Fruit fly (Drosophila melanogaster) whole organism, embryonic: Measurements from ENCODE around the gene Tmtc2.

ENCODE experiments used
- ATbp ChIP-seq: fragments of 200-800 bp; sonication (Bioruptor generic); optimal IDR thresholded peaks from 2 replicates; lab custom pipeline; 2017; ENCODE audit warnings: missing biosample characterization, mild to moderate bottlenecking, missing genetic modification characterization, missing genetic modification reagents
- Aef1 ChIP-seq: fragments of 200-800 bp; sonication (Bioruptor generic); IDR thresholded peaks from 3 replicates; pipeline ENCODE4 v1.3.6; 2022; ENCODE audit warnings: missing biosample characterization, missing genetic modification characterization
- Atf6 ChIP-seq: fragments of 200-800 bp; sonication (Bioruptor generic); IDR thresholded peaks from 2 replicates; pipeline ENCODE4 v1.3.6; 2022; ENCODE audit warnings: missing biosample characterization, missing genetic modification characterization
- B-H1 ChIP-seq: fragments of 200-800 bp; sonication (Bioruptor generic); IDR thresholded peaks from 3 replicates; pipeline ENCODE4 v1.3.6; 2022; ENCODE audit warnings: missing biosample characterization, missing genetic modification characterization
- CG12071 ChIP-seq: fragments of 200-800 bp; sonication (Bioruptor generic); optimal IDR thresholded peaks from 3 replicates; lab custom pipeline; 2018; ENCODE audit warnings: missing biosample characterization, mild to moderate bottlenecking, missing genetic modification characterization
- CG14965 ChIP-seq: fragments of 200-800 bp; sonication (Bioruptor generic); optimal IDR thresholded peaks from 2 replicates; lab custom pipeline; 2016; ENCODE audit warnings: missing biosample characterization, missing genetic modification characterization, borderline replicate concordance
- CG15514 ChIP-seq: fragments of 200-800 bp; sonication (Bioruptor generic); optimal IDR thresholded peaks from 3 replicates; lab custom pipeline; 2017; ENCODE audit warnings: missing biosample characterization, missing genetic modification characterization, mild to moderate bottlenecking, moderate library complexity, missing genetic modification reagents
- CG1647 ChIP-seq: fragments of 200-800 bp; sonication (Bioruptor generic); optimal IDR thresholded peaks from 3 replicates; lab custom pipeline; 2016; ENCODE audit warnings: missing biosample characterization, missing genetic modification characterization
- CG17186 ChIP-seq: fragments of 200-800 bp; sonication (Bioruptor generic); optimal IDR thresholded peaks from 3 replicates; lab custom pipeline; 2017; ENCODE audit warnings: missing biosample characterization, missing genetic modification reagents, missing genetic modification characterization
- CG17359 ChIP-seq: fragments of 200-800 bp; sonication (Bioruptor generic); optimal IDR thresholded peaks from 3 replicates; lab custom pipeline; 2018; ENCODE audit warnings: missing biosample characterization, mild to moderate bottlenecking, missing genetic modification characterization, moderate library complexity
- CG2678 ChIP-seq: fragments of 200-800 bp; sonication (Bioruptor generic); optimal IDR thresholded peaks from 3 replicates; lab custom pipeline; 2019; ENCODE audit warnings: missing biosample characterization, mild to moderate bottlenecking, missing genetic modification characterization, moderate library complexity
- CG30403 ChIP-seq: fragments of 200-800 bp; sonication (Bioruptor generic); optimal IDR thresholded peaks from 3 replicates; lab custom pipeline; 2016; ENCODE audit warnings: missing biosample characterization, missing genetic modification characterization
- CG31388 ChIP-seq: fragments of 200-800 bp; sonication (Bioruptor generic); optimal IDR thresholded peaks from 2 replicates; lab custom pipeline; 2016; ENCODE audit warnings: missing biosample characterization, missing genetic modification characterization
- CG33213 ChIP-seq: fragments of 200-800 bp; sonication (Bioruptor generic); optimal IDR thresholded peaks from 3 replicates; lab custom pipeline; 2016; ENCODE audit warnings: missing biosample characterization, missing genetic modification characterization
- CG3995 ChIP-seq: fragments of 200-800 bp; sonication (Bioruptor generic); optimal IDR thresholded peaks from 3 replicates; lab custom pipeline; 2016; ENCODE audit warnings: missing biosample characterization, missing genetic modification characterization
- CG4707 ChIP-seq: fragments of 200-800 bp; sonication (Bioruptor generic); optimal IDR thresholded peaks from 2 replicates; lab custom pipeline; 2018; ENCODE audit warnings: missing biosample characterization, mild to moderate bottlenecking, missing genetic modification characterization, moderate library complexity
- CG6654 ChIP-seq: fragments of 200-800 bp; sonication (Bioruptor generic); optimal IDR thresholded peaks from 2 replicates; lab custom pipeline; 2017; ENCODE audit warnings: missing biosample characterization, mild to moderate bottlenecking, missing genetic modification characterization
- CG8388 ChIP-seq: fragments of 200-800 bp; sonication (Bioruptor generic); optimal IDR thresholded peaks from 2 replicates; lab custom pipeline; 2019; ENCODE audit warnings: missing biosample characterization, mild to moderate bottlenecking, missing genetic modification characterization, moderate library complexity
- CkIIα-i1 ChIP-seq: fragments of 200-800 bp; sonication (Bioruptor generic); IDR thresholded peaks from 2 replicates; pipeline ENCODE4 v1.3.6; 2022; ENCODE audit warnings: missing biosample characterization, missing genetic modification characterization
- Dbx ChIP-seq: fragments of 200-800 bp; sonication (Bioruptor generic); IDR thresholded peaks from 3 replicates; pipeline ENCODE4 v1.3.6; 2022; ENCODE audit warnings: missing biosample characterization, missing genetic modification characterization
- Ets65A ChIP-seq: fragments of 200-800 bp; sonication (Bioruptor generic); peaks from one replicate; lab custom pipeline; 2016; ENCODE audit warnings: missing biosample characterization, missing genetic modification characterization
- Fer3 ChIP-seq: fragments of 200-800 bp; sonication (Bioruptor generic); optimal IDR thresholded peaks from 2 replicates; lab custom pipeline; 2018; ENCODE audit warnings: missing biosample characterization, mild to moderate bottlenecking, missing genetic modification characterization, moderate library complexity
- HLH4C ChIP-seq: fragments of 200-800 bp; sonication (Bioruptor generic); IDR thresholded peaks from 3 replicates; pipeline ENCODE4 v1.3.6; 2022; ENCODE audit warnings: missing biosample characterization, missing genetic modification characterization; ENCODE audit not compliant: partially characterized antibody
- Hr3 ChIP-seq: fragments of 200-800 bp; sonication (Bioruptor generic); optimal IDR thresholded peaks from 3 replicates; lab custom pipeline; 2016; ENCODE audit warnings: missing biosample characterization, missing genetic modification characterization
- Hr51 ChIP-seq, 2 experiments: fragments of 200-800 bp; sonication (Bioruptor generic); optimal IDR thresholded peaks; 2 replicates in 1 of 2; 3 replicates in 1 of 2; lab custom pipeline; 2016 to 2018; ENCODE audit warnings: missing biosample characterization in 2 of 2, missing genetic modification characterization in 2 of 2, mild to moderate bottlenecking in 1 of 2, moderate library complexity in 1 of 2
- Med ChIP-seq: fragments of 200-800 bp; sonication (Bioruptor generic); peaks from one replicate; lab custom pipeline; 2016; ENCODE audit warnings: missing biosample characterization, missing genetic modification characterization, mild to moderate bottlenecking, inconsistent platforms, moderate library complexity
- Meics ChIP-seq: fragments of 200-800 bp; sonication (Bioruptor generic); optimal IDR thresholded peaks from 2 replicates; lab custom pipeline; 2017; ENCODE audit warnings: missing biosample characterization, mild to moderate bottlenecking, missing genetic modification characterization
- abd-A ChIP-seq: fragments of 200-800 bp; sonication (Bioruptor generic); optimal IDR thresholded peaks from 3 replicates; lab custom pipeline; 2019; ENCODE audit warnings: missing biosample characterization, mild to moderate bottlenecking, missing genetic modification characterization, moderate library complexity
- btn ChIP-seq: fragments of 200-800 bp; sonication (Bioruptor generic); optimal IDR thresholded peaks from 2 replicates; lab custom pipeline; 2016; ENCODE audit warnings: missing biosample characterization, missing genetic modification characterization
- da ChIP-seq: fragments of 200-800 bp; sonication (Bioruptor generic); optimal IDR thresholded peaks from 2 replicates; lab custom pipeline; 2016; ENCODE audit warnings: missing biosample characterization, missing genetic modification characterization
- esg ChIP-seq: fragments of 200-800 bp; sonication (Bioruptor generic); conservative IDR thresholded peaks from 2 replicates; pipeline ENCODE4 v1.3.6; 2022; ENCODE audit warnings: missing biosample characterization, missing genetic modification characterization
- eve ChIP-seq, 2 experiments: fragments of >200 bp; optimal IDR thresholded peaks; 2 replicates each; lab custom pipeline; 2017; ENCODE audit warnings: missing biosample characterization in 2 of 2, missing genetic modification characterization in 2 of 2
- gsb ChIP-seq: fragments of 200-800 bp; sonication (Bioruptor generic); IDR thresholded peaks from 2 replicates; pipeline ENCODE4 v1.3.6; 2022; ENCODE audit warnings: missing biosample characterization, missing genetic modification characterization
- her ChIP-seq: fragments of 200-800 bp; sonication (Bioruptor generic); optimal IDR thresholded peaks from 2 replicates; lab custom pipeline; 2016; ENCODE audit warnings: missing biosample characterization, missing genetic modification characterization
- lilli ChIP-seq: fragments of 200-800 bp; sonication (Bioruptor generic); optimal IDR thresholded peaks from 3 replicates; lab custom pipeline; 2016; ENCODE audit warnings: missing biosample characterization, missing genetic modification characterization
- lmd ChIP-seq: fragments of 200-800 bp; sonication (Bioruptor generic); IDR thresholded peaks from 2 replicates; pipeline ENCODE4 v1.3.6; 2022; ENCODE audit warnings: missing biosample characterization, missing genetic modification characterization
- odd ChIP-seq: fragments of 200-800 bp; sonication (Bioruptor generic); optimal IDR thresholded peaks from 2 replicates; lab custom pipeline; 2017; ENCODE audit warnings: missing biosample characterization, mild to moderate bottlenecking, missing genetic modification characterization
- pum ChIP-seq: fragments of 200-800 bp; sonication (Bioruptor generic); optimal IDR thresholded peaks from 2 replicates; lab custom pipeline; 2016; ENCODE audit warnings: missing biosample characterization, missing genetic modification characterization
- repo ChIP-seq: fragments of 200-800 bp; sonication (Bioruptor generic); optimal IDR thresholded peaks from 2 replicates; lab custom pipeline; 2016; ENCODE audit warnings: missing biosample characterization, missing genetic modification characterization
- sens ChIP-seq: fragments of 200-800 bp; sonication (Bioruptor generic); peaks from one replicate; lab custom pipeline; 2016; ENCODE audit warnings: missing biosample characterization, missing genetic modification characterization
- tgo ChIP-seq: fragments of 200-800 bp; sonication (Bioruptor generic); IDR thresholded peaks from 3 replicates; pipeline ENCODE4 v1.3.6; 2022; ENCODE audit warnings: missing biosample characterization, missing genetic modification characterization
- vnd ChIP-seq: fragments of 200-800 bp; sonication (Bioruptor generic); IDR thresholded peaks from 3 replicates; pipeline ENCODE4 v1.3.6; 2022; ENCODE audit warnings: missing biosample characterization, missing genetic modification characterization; ENCODE audit not compliant: partially characterized antibody
- vvl ChIP-seq: fragments of 200-800 bp; sonication (Bioruptor generic); IDR thresholded peaks from 2 replicates; pipeline ENCODE4 v1.3.6; 2022; ENCODE audit warnings: missing biosample characterization, missing genetic modification characterization

The Tmtc2 gene

DNA sequence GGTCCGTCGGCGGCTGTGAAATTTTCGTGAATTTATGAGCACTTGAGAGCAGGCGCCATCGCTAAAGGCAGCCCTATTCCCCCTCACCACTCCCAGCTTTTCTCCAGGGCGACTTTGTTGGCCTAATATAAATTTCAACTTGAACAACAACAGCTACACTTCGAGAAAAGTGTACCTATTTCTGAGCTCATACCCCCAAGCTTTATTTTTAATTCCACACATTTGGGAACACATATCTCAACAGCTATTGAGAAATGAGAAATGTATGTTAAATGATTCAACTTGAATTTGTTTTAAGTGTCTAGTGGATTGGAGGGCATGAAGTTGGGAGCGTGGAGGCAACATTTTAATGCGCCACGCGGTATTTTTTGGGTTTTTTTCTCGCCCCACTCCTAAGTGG is 35.9 kb upstream of the Tmtc2 start (continued):
- TF ChIP-seq CG17359 (tag; lab: Kevin White, UChicago): peak; percentile 47
- no peak for TF ChIP-seq CG3995 (GFP tag; lab: Kevin White, UChicago)
- TF ChIP-seq CG31388: no peak
- no peak for TF ChIP-seq CG6654
- peak; percentile 54 for TF ChIP-seq CG2678 (tag; lab: Kevin White, UChicago)
- peak; percentile 7 for TF ChIP-seq ATbp
- TF ChIP-seq B-H1 (GFP tag; lab: Robert Waterston, UW): no peak
- no peak for TF ChIP-seq CG33213 (GFP tag; lab: Kevin White, UChicago)
- TF ChIP-seq HLH4C: no peak
- TF ChIP-seq pum (GFP tag; lab: Kevin White, UChicago): no peak
- peak; percentile 71 for TF ChIP-seq Ets65A
- no peak for TF ChIP-seq Dbx (GFP tag; lab: Robert Waterston, UW)
- TF ChIP-seq Med (GFP tag; lab: Kevin White, UChicago): peak; percentile 76
- 0 out of 2 replicates have a peak, but pooled peaks have one; percentile 20 for TF ChIP-seq vvl
- no peak for TF ChIP-seq CG30403 (GFP tag; lab: Kevin White, UChicago)
- TF ChIP-seq her (GFP tag; lab: Kevin White, UChicago): no peak
- TF ChIP-seq CG4707: no peak
- TF ChIP-seq Aef1 (GFP tag; lab: Robert Waterston, UW): no peak
- TF ChIP-seq CkIIα-i1: no peak
- TF ChIP-seq CG8388 (GFP tag; lab: Kevin White, UChicago): no peak
- TF ChIP-seq odd: no peak
- TF ChIP-seq CG15514 (GFP tag; lab: Kevin White, UChicago): peak; percentile 18
- no peak for TF ChIP-seq vnd (GFP tag; lab: Robert Waterston, UW)
- TF ChIP-seq btn (GFP tag; lab: Kevin White, UChicago): no peak
- peak; percentile 46 for TF ChIP-seq abd-A (tag; lab: Kevin White, UChicago)
- peak; percentile 23; the same call in 1 of the 2 replicates for TF ChIP-seq lmd (GFP tag; lab: Robert Waterston, UW)
- peak; percentile 11 for TF ChIP-seq CG12071 (GFP tag; lab: Kevin White, UChicago)
- TF ChIP-seq CG14965: no peak
- no peak for TF ChIP-seq eve (GFP tag; optimal IDR thresholded peaks at IDR 0.05; lab: Kevin White, UChicago)
- TF ChIP-seq sens (GFP tag; lab: Kevin White, UChicago): peak; percentile 55
- TF ChIP-seq lilli (GFP tag; lab: Kevin White, UChicago): peak; percentile 17
- peak in 1 of 2 experiments; percentile 1 for TF ChIP-seq Hr51 (GFP tag; optimal IDR thresholded peaks at IDR 0.05; lab: Kevin White, UChicago)
- no peak for TF ChIP-seq repo (GFP tag; lab: Kevin White, UChicago)
- TF ChIP-seq gsb: no peak
- no peak for TF ChIP-seq CG17186
- peak; percentile 37; the same call in 1 of the 2 replicates for TF ChIP-seq Atf6 (GFP tag; lab: Robert Waterston, UW)
- no peak for TF ChIP-seq CG1647 (GFP tag; lab: Kevin White, UChicago)
- no peak for TF ChIP-seq Hr3
- TF ChIP-seq esg (GFP tag; lab: Robert Waterston, UW): peak; percentile 19; the same call in 1 of the 2 replicates
- TF ChIP-seq Meics (GFP tag; lab: Kevin White, UChicago): peak; percentile 29
- TF ChIP-seq da (GFP tag; lab: Kevin White, UChicago): no peak
- TF ChIP-seq tgo: peak; percentile 34; the same call in 2 of the 3 replicates
- TF ChIP-seq Fer3 (tag; lab: Kevin White, UChicago): peak; percentile 34
- TF ChIP-seq, all 482 proteins: peak for 47
